Worm (Caenorhabditis elegans): ENCODE data around the gene sri-65.
"Not testable (repeated sequence)": the region's sequence is repeated elsewhere in the genome, so short reads cannot be mapped to it uniquely, and the experiment has no call there.

sri-65 gene

DNA sequence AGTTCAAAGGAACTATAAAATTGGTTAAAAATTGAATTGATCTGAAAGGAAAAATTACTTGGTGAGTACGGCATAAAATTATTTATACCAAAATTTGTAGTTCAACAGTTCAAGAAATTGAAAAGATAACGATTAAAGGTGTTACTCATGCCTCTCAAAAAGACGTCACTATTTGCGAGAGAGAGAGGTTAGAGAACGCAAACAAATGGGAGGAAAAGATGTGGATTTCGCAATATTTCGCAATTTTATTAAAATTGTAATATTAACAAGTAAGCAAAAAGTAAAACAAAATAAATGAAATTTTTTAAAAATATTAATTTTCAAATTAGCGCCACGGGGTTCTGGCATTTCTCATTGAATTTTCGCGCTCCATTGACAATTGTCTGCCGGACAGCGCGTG lies 7.0 kb upstream of the sri-65 start, which contains the start of gene F13A7.11 (continued):
- TF ChIP-seq D2030.7 (GFP tag; IDR thresholded peaks at IDR 0.05) (no peak), nhr-80 (tag; optimal IDR thresholded peaks at IDR 0.05) (peak; percentile 41), Y67H2A.10 (GFP tag; conservative IDR thresholded peaks at IDR 0.05) (no peak), bed-2 (GFP tag; IDR thresholded peaks at IDR 0.05) (no peak), attf-5 (GFP tag; optimal IDR thresholded peaks at IDR 0.05) (peak; percentile 15), F23B12.7 (tag; optimal IDR thresholded peaks at IDR 0.05; ENCODE audit: insufficient read depth) (no peak)

- TF ChIP-seq ceh-79 (tag; optimal IDR thresholded peaks at IDR 0.05) (no peak), Y53F4B.3 (GFP tag; IDR thresholded peaks at IDR 0.05) (no peak), tbx-9 (tag; optimal IDR thresholded peaks at IDR 0.05; ENCODE audit: borderline replicate concordance) (no peak), F23B12.7 (tag; optimal IDR thresholded peaks at IDR 0.05; ENCODE audit: insufficient read depth) (no peak), ceh-27 (GFP tag; optimal IDR thresholded peaks at IDR 0.05) (no peak), akir-1 (GFP tag; optimal IDR thresholded peaks at IDR 0.05) (no peak), egrh-3 (GFP tag; IDR thresholded peaks at IDR 0.05) (no peak)
Observed at ce11 chrV:16393728-16394127, 5.6 kb upstream of the sri-65 start, which contains the start of gene srd-63. Gene srd-63, minus strand, starts transcription at chrV:16393828.

DNA sequence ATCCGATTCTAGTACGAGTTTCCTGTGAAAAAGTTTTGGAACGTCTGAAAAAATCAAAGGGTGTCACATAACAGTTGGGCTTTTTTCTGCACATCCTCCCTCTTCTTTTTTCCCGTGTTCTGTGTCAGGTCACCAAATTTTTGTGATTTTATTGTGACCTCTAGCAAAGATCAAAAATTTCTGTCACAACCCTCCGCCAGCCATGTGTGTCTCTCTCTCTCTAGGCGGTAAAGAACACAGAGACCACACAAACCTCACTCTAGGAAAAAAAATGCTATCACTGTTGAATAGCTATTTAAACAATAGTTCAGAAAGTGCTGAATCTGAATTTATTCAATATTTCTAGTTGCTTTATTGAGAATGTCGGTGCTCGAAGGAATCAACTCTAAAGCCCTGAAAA lies 2.5 kb upstream of the sri-65 start, which contains the start of gene gst-44:
Gene gst-44 (plus strand): TSS at position 237 of the 400 bp plus-strand sequence.
- no peak for TF ChIP-seq nfya-2 (GFP tag; IDR thresholded peaks at IDR 0.05)
- peak; percentile 62 for TF ChIP-seq nhr-80 (tag; optimal IDR thresholded peaks at IDR 0.05)
- no peak for TF ChIP-seq nhr-120 (GFP tag; IDR thresholded peaks at IDR 0.05)
- no peak for TF ChIP-seq lsl-1 (GFP tag; optimal IDR thresholded peaks at IDR 0.05)
- no peak for TF ChIP-seq die-1 (tag; optimal IDR thresholded peaks at IDR 0.05)
- no peak for TF ChIP-seq let-607 (tag; optimal IDR thresholded peaks at IDR 0.05)

- TF ChIP-seq B0336.3 (GFP tag; IDR thresholded peaks at IDR 0.05); Y67H2A.10 (GFP tag; conservative IDR thresholded peaks at IDR 0.05); attf-5 (GFP tag; optimal IDR thresholded peaks at IDR 0.05): not testable (repeated sequence)
Observed at ce11 chrV:16383729-16384128, 4.4 kb downstream of the sri-65 start, which contains the start of gene F13A7.7. Gene F13A7.7, minus strand, starts transcription at chrV:16383829.

- TF ChIP-seq akir-1 (GFP tag; optimal IDR thresholded peaks at IDR 0.05) (no peak), F55B11.4 (tag; optimal IDR thresholded peaks at IDR 0.05; ENCODE audit: borderline replicate concordance, insufficient read depth) (no peak), madf-3 (GFP tag; IDR thresholded peaks at IDR 0.05) (no peak), T07F8.4 (tag; optimal IDR thresholded peaks at IDR 0.05) (no peak), K12H6.12 (tag; optimal IDR thresholded peaks at IDR 0.05) (no peak), Y56A3A.18 (GFP tag; IDR thresholded peaks at IDR 0.05) (no peak)
Observed at ce11 chrV:16382949-16383348, 5.2 kb downstream of the sri-65 start.

- TF ChIP-seq tbx-9 (tag; optimal IDR thresholded peaks at IDR 0.05; ENCODE audit: borderline replicate concordance) = no peak
- TF ChIP-seq snpc-4 (GFP tag; optimal IDR thresholded peaks at IDR 0.05) = no peak
- no peak for TF ChIP-seq snpc-4 (tag; optimal IDR thresholded peaks at IDR 0.05)
- no peak for TF ChIP-seq attf-5 (GFP tag; optimal IDR thresholded peaks at IDR 0.05)
- TF ChIP-seq ztf-6 (GFP tag; IDR thresholded peaks at IDR 0.05) = no peak
- no peak for TF ChIP-seq die-1 (tag; optimal IDR thresholded peaks at IDR 0.05)
- no peak for TF ChIP-seq snpc-3.4 (tag; optimal IDR thresholded peaks at IDR 0.05)
- no peak for TF ChIP-seq atf-7 (tag; optimal IDR thresholded peaks at IDR 0.05)
- TF ChIP-seq nhr-27 (tag; optimal IDR thresholded peaks at IDR 0.05) = no peak
- no peak for TF ChIP-seq nfyb-1 (GFP tag; IDR thresholded peaks at IDR 0.05)
- TF ChIP-seq somi-1 (GFP tag; optimal IDR thresholded peaks at IDR 0.05) = no peak
- TF ChIP-seq attf-3 (GFP tag; conservative IDR thresholded peaks at IDR 0.05) = no peak
- TF ChIP-seq F37B4.10 (GFP tag; IDR thresholded peaks at IDR 0.05) = no peak
- TF ChIP-seq Y53F4B.3 (GFP tag; IDR thresholded peaks at IDR 0.05) = no peak
- no peak for TF ChIP-seq pbrm-1 (GFP tag; IDR thresholded peaks at IDR 0.05)
- no peak for TF ChIP-seq ceh-79 (tag; optimal IDR thresholded peaks at IDR 0.05)
- TF ChIP-seq tlf-1 (GFP tag; optimal IDR thresholded peaks at IDR 0.05) = no peak
- TF ChIP-seq ztf-18 (tag; optimal IDR thresholded peaks at IDR 0.05) = no peak
- no peak for TF ChIP-seq F39B2.1 (GFP tag; IDR thresholded peaks at IDR 0.05)
Observed at ce11 chrV:16377849-16378248, 10.3 kb downstream of the sri-65 start, which contains the start of gene F13A7.1. Gene F13A7.1, minus strand, starts transcription at chrV:16377949.
